Worm (Caenorhabditis elegans): ENCODE measurements around the gene memi-1.

memi-1 gene

DNA sequence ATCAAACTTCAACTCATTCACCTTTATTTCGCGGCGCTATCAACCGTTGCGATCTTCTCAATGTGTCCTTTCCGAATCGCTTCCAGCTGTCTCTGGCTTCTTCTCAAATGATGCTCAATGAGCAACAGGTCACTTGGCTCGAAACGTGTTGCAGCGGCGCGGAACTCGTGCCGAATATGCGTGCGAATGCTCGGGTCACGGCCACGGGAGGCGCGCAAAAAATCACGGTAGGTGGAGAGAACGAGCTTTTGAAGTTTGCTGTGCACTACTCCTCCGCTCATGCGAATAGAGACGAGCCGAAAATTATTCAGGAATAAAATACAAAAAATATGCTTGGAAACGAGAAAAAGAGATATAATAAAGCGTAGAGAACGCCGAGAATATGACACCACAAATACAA lies 49.8 kb downstream of the memi-1 start, which contains the start of gene cif-1:
Gene cif-1, minus strand, starts transcription at position 297 of the 400 bp plus-strand sequence.
- no peak for TF ChIP-seq unc-62 (GFP tag; optimal IDR thresholded peaks at IDR 0.05)
